Fruit fly (Drosophila melanogaster) whole organism, embryonic: ENCODE data around the gene sob.
A peak's percentile ranks its signal among the peaks of the same experiment; 100 is the strongest.

Experiments used
- Atf6 ChIP-seq: fragments of 200-800 bp; sonication (Bioruptor generic); IDR thresholded peaks from 2 replicates; pipeline ENCODE4 v1.3.6; 2022; ENCODE audit warnings: missing biosample characterization, missing genetic modification characterization
- CG1024 ChIP-seq: fragments of 200-800 bp; sonication (Bioruptor generic); IDR thresholded peaks from 2 replicates; pipeline ENCODE4 v1.3.6; 2022; ENCODE audit warnings: missing biosample characterization, missing genetic modification characterization
- CG10274 ChIP-seq: fragments of 200-800 bp; sonication (Bioruptor generic); optimal IDR thresholded peaks from 3 replicates; lab custom pipeline; 2017; ENCODE audit warnings: missing biosample characterization, mild to moderate bottlenecking, missing genetic modification characterization
- CG10565 ChIP-seq: fragments of 200-800 bp; sonication (Bioruptor generic); optimal IDR thresholded peaks from 3 replicates; lab custom pipeline; 2016; ENCODE audit warnings: missing biosample characterization, mild to moderate bottlenecking, missing genetic modification characterization
- CG10959 ChIP-seq: fragments of 200-800 bp; sonication (Bioruptor generic); IDR thresholded peaks from 2 replicates; pipeline ENCODE4 v1.3.6; 2022; ENCODE audit warnings: missing biosample characterization, missing genetic modification characterization
- CG11456 ChIP-seq: fragments of 200-800 bp; sonication (Bioruptor generic); IDR thresholded peaks from 3 replicates; pipeline ENCODE4 v1.3.6; 2022; ENCODE audit warnings: missing biosample characterization, missing genetic modification characterization
- CG11560 ChIP-seq: fragments of 200-800 bp; sonication (Bioruptor generic); IDR thresholded peaks from 3 replicates; pipeline ENCODE4 v1.3.6; 2022; ENCODE audit warnings: missing biosample characterization, missing genetic modification characterization
- CG12744 ChIP-seq: fragments of 200-800 bp; sonication (Bioruptor generic); optimal IDR thresholded peaks from 2 replicates; lab custom pipeline; 2016; ENCODE audit warnings: missing biosample characterization, missing genetic modification characterization
- CG15011 ChIP-seq: fragments of 200-800 bp; sonication (Bioruptor generic); optimal IDR thresholded peaks from 3 replicates; lab custom pipeline; 2018; ENCODE audit warnings: missing biosample characterization, mild to moderate bottlenecking, missing genetic modification characterization
- CG17186 ChIP-seq: fragments of 200-800 bp; sonication (Bioruptor generic); optimal IDR thresholded peaks from 3 replicates; lab custom pipeline; 2017; ENCODE audit warnings: missing biosample characterization, missing genetic modification reagents, missing genetic modification characterization
- CG17385 ChIP-seq: fragments of 200-800 bp; sonication (Bioruptor generic); optimal IDR thresholded peaks from 3 replicates; lab custom pipeline; 2018; ENCODE audit warnings: missing biosample characterization, mild to moderate bottlenecking, missing genetic modification characterization
- CG17802 ChIP-seq: fragments of 200-800 bp; sonication (Bioruptor generic); optimal IDR thresholded peaks from 2 replicates; lab custom pipeline; 2018; ENCODE audit warnings: missing biosample characterization, mild to moderate bottlenecking, missing genetic modification characterization, moderate library complexity
- CG18599 ChIP-seq: fragments of 200-800 bp; sonication (Bioruptor generic); optimal IDR thresholded peaks from 3 replicates; lab custom pipeline; 2017; ENCODE audit warnings: missing biosample characterization, missing genetic modification characterization, mild to moderate bottlenecking, moderate library complexity, missing genetic modification reagents
- CG2116 ChIP-seq: fragments of 200-800 bp; sonication (Bioruptor generic); optimal IDR thresholded peaks from 3 replicates; lab custom pipeline; 2018; ENCODE audit warnings: missing biosample characterization, mild to moderate bottlenecking, missing genetic modification characterization
- CG30431 ChIP-seq: fragments of 200-800 bp; sonication (Bioruptor generic); optimal IDR thresholded peaks from 2 replicates; lab custom pipeline; 2017; ENCODE audit warnings: missing biosample characterization, missing genetic modification characterization
- CG3838 ChIP-seq: fragments of 200-800 bp; sonication (Bioruptor generic); optimal IDR thresholded peaks from 3 replicates; lab custom pipeline; 2016; ENCODE audit warnings: missing biosample characterization, missing genetic modification characterization
- CG4730 ChIP-seq: fragments of 200-800 bp; sonication (Bioruptor generic); IDR thresholded peaks from 2 replicates; pipeline ENCODE4 v1.3.6; 2022; ENCODE audit warnings: missing biosample characterization, missing genetic modification characterization
- CG8089 ChIP-seq: fragments of 200-800 bp; sonication (Bioruptor generic); optimal IDR thresholded peaks from 3 replicates; lab custom pipeline; 2016; ENCODE audit warnings: missing biosample characterization, missing genetic modification characterization
- CG9727 ChIP-seq: fragments of 200-800 bp; sonication (Bioruptor generic); optimal IDR thresholded peaks from 3 replicates; lab custom pipeline; 2017; ENCODE audit warnings: missing biosample characterization, mild to moderate bottlenecking, missing genetic modification characterization
- Dek ChIP-seq: fragments of 200-800 bp; sonication (Bioruptor generic); optimal IDR thresholded peaks from 3 replicates; lab custom pipeline; 2019; ENCODE audit warnings: missing biosample characterization, mild to moderate bottlenecking, missing genetic modification characterization, moderate library complexity
- Fer1 ChIP-seq: fragments of 200-800 bp; sonication (Bioruptor generic); optimal IDR thresholded peaks from 2 replicates; lab custom pipeline; 2017; ENCODE audit warnings: missing biosample characterization, mild to moderate bottlenecking, missing genetic modification characterization
- HLH54F ChIP-seq: fragments of 200-800 bp; sonication (Bioruptor generic); optimal IDR thresholded peaks from 3 replicates; lab custom pipeline; 2016; ENCODE audit warnings: missing biosample characterization, missing genetic modification characterization
- HmgZ ChIP-seq: fragments of 200-800 bp; sonication (Bioruptor generic); optimal IDR thresholded peaks from 2 replicates; lab custom pipeline; 2018; ENCODE audit warnings: missing biosample characterization, mild to moderate bottlenecking, missing genetic modification characterization
- Mes4 ChIP-seq: fragments of 200-800 bp; sonication (Bioruptor generic); optimal IDR thresholded peaks from 2 replicates; lab custom pipeline; 2016; ENCODE audit warnings: missing biosample characterization, missing genetic modification characterization
- Oaz ChIP-seq: fragments of 200-800 bp; sonication (Bioruptor generic); IDR thresholded peaks from 2 replicates; pipeline ENCODE4 v1.3.6; 2022; ENCODE audit warnings: missing biosample characterization, missing genetic modification characterization
- Side ChIP-seq: fragments of 200-800 bp; sonication (Bioruptor generic); optimal IDR thresholded peaks from 2 replicates; lab custom pipeline; 2016; ENCODE audit warnings: missing biosample characterization, missing genetic modification characterization
- ac ChIP-seq: fragments of 200-800 bp; sonication (Bioruptor generic); optimal IDR thresholded peaks from 3 replicates; lab custom pipeline; 2017; ENCODE audit warnings: missing biosample characterization, mild to moderate bottlenecking, missing genetic modification characterization
- cato ChIP-seq: fragments of 200-800 bp; sonication (Bioruptor generic); optimal IDR thresholded peaks from 2 replicates; lab custom pipeline; 2016; ENCODE audit warnings: missing biosample characterization, missing genetic modification characterization, borderline replicate concordance
- chm ChIP-seq: fragments of 200-800 bp; sonication (Bioruptor generic); IDR thresholded peaks from 2 replicates; pipeline ENCODE4 v1.3.6; 2022; ENCODE audit warnings: missing biosample characterization, missing genetic modification characterization
- dan ChIP-seq: fragments of 200-800 bp; sonication (Bioruptor generic); IDR thresholded peaks from 2 replicates; pipeline ENCODE4 v1.3.6; 2022; ENCODE audit warnings: missing biosample characterization, missing genetic modification characterization
- dmrt11E ChIP-seq: fragments of 200-800 bp; sonication (Bioruptor generic); optimal IDR thresholded peaks from 3 replicates; lab custom pipeline; 2018; ENCODE audit warnings: missing biosample characterization, mild to moderate bottlenecking, missing genetic modification characterization, moderate library complexity
- exex ChIP-seq: fragments of 200-800 bp; sonication (Bioruptor generic); optimal IDR thresholded peaks from 4 replicates; lab custom pipeline; 2018; ENCODE audit warnings: missing biosample characterization, mild to moderate bottlenecking, missing genetic modification characterization, moderate library complexity
- fd64A ChIP-seq: fragments of 200-800 bp; sonication (Bioruptor generic); optimal IDR thresholded peaks from 3 replicates; lab custom pipeline; 2018; ENCODE audit warnings: missing biosample characterization, mild to moderate bottlenecking, missing genetic modification characterization
- gem ChIP-seq: fragments of 200-800 bp; sonication (Bioruptor generic); optimal IDR thresholded peaks from 2 replicates; lab custom pipeline; 2019; ENCODE audit warnings: missing biosample characterization, mild to moderate bottlenecking, missing genetic modification characterization, moderate library complexity
- her ChIP-seq: fragments of 200-800 bp; sonication (Bioruptor generic); optimal IDR thresholded peaks from 2 replicates; lab custom pipeline; 2016; ENCODE audit warnings: missing biosample characterization, missing genetic modification characterization
- inv ChIP-seq: fragments of 200-800 bp; sonication (Bioruptor generic); IDR thresholded peaks from 2 replicates; pipeline ENCODE4 v1.3.6; 2022; ENCODE audit warnings: missing biosample characterization, missing genetic modification characterization; ENCODE audit not compliant: partially characterized antibody
- kah ChIP-seq: fragments of 200-800 bp; sonication (Bioruptor generic); optimal IDR thresholded peaks from 2 replicates; lab custom pipeline; 2018; ENCODE audit warnings: missing biosample characterization, mild to moderate bottlenecking, missing genetic modification characterization
- mam ChIP-seq: fragments of 200-800 bp; sonication (Bioruptor generic); optimal IDR thresholded peaks from 3 replicates; lab custom pipeline; 2016; ENCODE audit warnings: missing biosample characterization, missing genetic modification characterization
- nerfin-1 ChIP-seq: fragments of 200-800 bp; sonication (Bioruptor generic); optimal IDR thresholded peaks from 3 replicates; lab custom pipeline; 2019; ENCODE audit warnings: missing biosample characterization, mild to moderate bottlenecking, missing genetic modification characterization, moderate library complexity
- oc ChIP-seq: fragments of 200-800 bp; sonication (Bioruptor generic); optimal IDR thresholded peaks from 2 replicates; lab custom pipeline; 2018; ENCODE audit warnings: missing biosample characterization, mild to moderate bottlenecking, missing genetic modification characterization, moderate library complexity
- pb ChIP-seq: fragments of 200-800 bp; sonication (Bioruptor generic); optimal IDR thresholded peaks from 3 replicates; lab custom pipeline; 2016; ENCODE audit warnings: missing biosample characterization, missing genetic modification characterization
- pum ChIP-seq: fragments of 200-800 bp; sonication (Bioruptor generic); optimal IDR thresholded peaks from 2 replicates; lab custom pipeline; 2016; ENCODE audit warnings: missing biosample characterization, missing genetic modification characterization
- salm ChIP-seq: fragments of 200-800 bp; sonication (Bioruptor generic); optimal IDR thresholded peaks from 2 replicates; lab custom pipeline; 2018; ENCODE audit warnings: missing biosample characterization, mild to moderate bottlenecking, missing genetic modification characterization
- sens ChIP-seq: fragments of 200-800 bp; sonication (Bioruptor generic); peaks from one replicate; lab custom pipeline; 2016; ENCODE audit warnings: missing biosample characterization, missing genetic modification characterization
- slou ChIP-seq: fragments of 200-800 bp; sonication (Bioruptor generic); optimal IDR thresholded peaks from 3 replicates; lab custom pipeline; 2016; ENCODE audit warnings: missing biosample characterization, missing genetic modification characterization
- sob ChIP-seq: fragments of 200-800 bp; sonication (Bioruptor generic); IDR thresholded peaks from 2 replicates; pipeline ENCODE4 v1.3.6; 2022; ENCODE audit warnings: missing biosample characterization, missing genetic modification characterization
- tap ChIP-seq: fragments of 200-800 bp; optimal IDR thresholded peaks from 3 replicates; lab custom pipeline; 2019; ENCODE audit warnings: missing biosample characterization, mild to moderate bottlenecking, missing genetic modification characterization, moderate library complexity
- tna ChIP-seq: fragments of 200-800 bp; sonication (Bioruptor generic); IDR thresholded peaks from 2 replicates; pipeline ENCODE4 v1.3.6; 2022; ENCODE audit warnings: missing biosample characterization, missing genetic modification characterization; ENCODE audit not compliant: partially characterized antibody
- trh ChIP-seq: fragments of 200-800 bp; sonication (Bioruptor generic); optimal IDR thresholded peaks from 2 replicates; lab custom pipeline; 2016; ENCODE audit warnings: missing biosample characterization, missing genetic modification characterization
- vvl ChIP-seq: fragments of 200-800 bp; sonication (Bioruptor generic); IDR thresholded peaks from 2 replicates; pipeline ENCODE4 v1.3.6; 2022; ENCODE audit warnings: missing biosample characterization, missing genetic modification characterization
- wek ChIP-seq: fragments of 200-800 bp; sonication (Bioruptor generic); optimal IDR thresholded peaks from 3 replicates; lab custom pipeline; 2018; ENCODE audit warnings: missing biosample characterization, mild to moderate bottlenecking, missing genetic modification characterization, moderate library complexity

Gene sob

DNA sequence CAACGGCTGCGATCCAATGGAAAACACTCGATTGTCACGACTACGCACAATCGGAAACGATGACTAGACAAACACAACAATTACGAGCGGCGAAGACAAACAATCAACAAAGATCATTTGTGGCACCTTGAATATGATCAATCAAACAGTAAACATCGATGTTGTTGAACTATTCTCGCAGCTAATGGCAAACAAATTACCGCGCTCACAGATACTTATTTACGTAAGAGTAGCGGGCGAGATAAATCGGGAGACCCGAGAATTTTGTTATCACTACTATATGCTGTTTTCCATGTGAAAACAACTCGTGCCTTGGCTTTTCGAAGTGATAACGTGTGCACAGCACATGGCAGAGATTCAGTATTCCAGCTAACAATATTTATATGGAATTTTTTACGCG is 48.2 kb upstream of the sob start (continued):
- peak; percentile 38; the same call in 1 of the 2 replicates for TF ChIP-seq CG1024 (GFP tag; lab: Robert Waterston, UW)
- peak; percentile 71; the same call in 1 of the 3 replicates for TF ChIP-seq CG11456 (GFP tag; lab: Robert Waterston, UW)
- peak; percentile 93 for TF ChIP-seq CG8089 (GFP tag; lab: Kevin White, UChicago)
- TF ChIP-seq CG11560 (tag; lab: Robert Waterston, UW), result no peak
- TF ChIP-seq CG10565 (GFP tag; lab: Kevin White, UChicago), result no peak
- TF ChIP-seq fd64A (GFP tag; lab: Kevin White, UChicago), result peak; percentile 93
- TF ChIP-seq sob, result peak; percentile 89
- peak; percentile 80 for TF ChIP-seq vvl
- TF ChIP-seq CG12744 (GFP tag; lab: Kevin White, UChicago), result peak; percentile 69
- no peak for TF ChIP-seq CG9727 (GFP tag; lab: Kevin White, UChicago)
- TF ChIP-seq HmgZ, result peak; percentile 47
- peak; percentile 74 for TF ChIP-seq CG17186
- no peak for TF ChIP-seq inv (GFP tag; lab: Robert Waterston, UW)
- TF ChIP-seq CG2116, result peak; percentile 53
- TF ChIP-seq CG17802, result peak; percentile 34
- peak; percentile 53 for TF ChIP-seq mam
- no peak for TF ChIP-seq Mes4
- TF ChIP-seq sens (GFP tag; lab: Kevin White, UChicago), result peak; percentile 88
- TF ChIP-seq pum (GFP tag; lab: Kevin White, UChicago), result no peak
- peak; percentile 89 for TF ChIP-seq CG15011 (GFP tag; lab: Kevin White, UChicago)
- peak; percentile 90 for TF ChIP-seq Fer1 (GFP tag; lab: Kevin White, UChicago)
- no peak for TF ChIP-seq CG3838 (GFP tag; lab: Kevin White, UChicago)
- TF ChIP-seq wek (GFP tag; lab: Kevin White, UChicago), result peak; percentile 74
- peak; percentile 76 for TF ChIP-seq CG10274
- TF ChIP-seq pb (GFP tag; lab: Kevin White, UChicago), result peak; percentile 42
- no peak for TF ChIP-seq tna
- peak; percentile 78 for TF ChIP-seq nerfin-1
- peak; percentile 67 for TF ChIP-seq dmrt11E
- peak; percentile 80 for TF ChIP-seq cato (GFP tag; lab: Kevin White, UChicago)
- TF ChIP-seq her (GFP tag; lab: Kevin White, UChicago), result peak; percentile 58
- TF ChIP-seq CG4730, result no peak
- TF ChIP-seq Side, result peak; percentile 81
- 0 out of 2 replicates have a peak, but pooled peaks have one; percentile 9 for TF ChIP-seq Oaz
- peak; percentile 45 for TF ChIP-seq kah
- peak; percentile 85 for TF ChIP-seq CG18599 (GFP tag; lab: Kevin White, UChicago)
- peak; percentile 86 for TF ChIP-seq gem (tag; lab: Kevin White, UChicago)
- peak; percentile 8 for TF ChIP-seq HLH54F (GFP tag; lab: Kevin White, UChicago)
- TF ChIP-seq tap, result peak; percentile 67
- peak; percentile 45 for TF ChIP-seq salm
- no peak for TF ChIP-seq CG10959
- TF ChIP-seq CG30431 (GFP tag; lab: Kevin White, UChicago), result no peak
- TF ChIP-seq oc (tag; lab: Kevin White, UChicago), result peak; percentile 30
- TF ChIP-seq Atf6 (GFP tag; lab: Robert Waterston, UW), result peak; percentile 60
- peak; percentile 30 for TF ChIP-seq Dek (tag; lab: Kevin White, UChicago)
- TF ChIP-seq CG17385 (GFP tag; lab: Kevin White, UChicago), result peak; percentile 77
- peak; percentile 26; the same call in 1 of the 2 replicates for TF ChIP-seq chm (GFP tag; lab: Robert Waterston, UW)
- no peak for TF ChIP-seq ac (GFP tag; lab: Kevin White, UChicago)
- peak; percentile 87 for TF ChIP-seq trh (GFP tag; lab: Kevin White, UChicago)
- peak; percentile 85 for TF ChIP-seq exex (tag; lab: Kevin White, UChicago)
- no peak for TF ChIP-seq slou (GFP tag; lab: Kevin White, UChicago)
- no peak for TF ChIP-seq dan (GFP tag; lab: Robert Waterston, UW)
